Worm (Caenorhabditis elegans): ENCODE data around the gene ent-5.

Gene ent-5

ce11 chrX:4649097-4649496 is at the start of gene ent-5:
Gene ent-5, minus strand, starts transcription at chrX:4649197.
- TF ChIP-seq him-1 (tag; optimal IDR thresholded peaks at IDR 0.05) (no peak), dao-5 (tag; optimal IDR thresholded peaks at IDR 0.05) (no peak), W03F9.2 (tag; optimal IDR thresholded peaks at IDR 0.05) (no peak)

DNA sequence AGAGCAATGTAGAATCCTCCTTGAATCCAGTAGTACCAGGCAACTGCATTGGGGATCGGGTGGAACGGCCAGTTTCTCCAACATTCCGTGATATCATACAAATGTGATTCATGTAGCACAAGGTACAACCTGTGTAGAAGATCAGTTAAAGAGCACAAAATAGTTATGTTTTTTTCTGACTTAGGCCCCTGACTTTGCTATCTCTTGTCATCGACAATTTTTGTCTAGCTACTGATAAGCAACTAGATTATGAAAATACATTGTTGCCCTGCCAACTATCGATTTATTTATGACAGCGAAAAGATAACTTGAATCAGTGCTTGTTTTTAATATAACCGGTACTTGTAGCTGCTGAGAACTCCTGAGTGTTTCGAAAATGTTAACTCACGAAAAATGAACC is 49.3 kb upstream of the ent-5 start:
- TF ChIP-seq W03F9.2 (tag; optimal IDR thresholded peaks at IDR 0.05): no peak

DNA sequence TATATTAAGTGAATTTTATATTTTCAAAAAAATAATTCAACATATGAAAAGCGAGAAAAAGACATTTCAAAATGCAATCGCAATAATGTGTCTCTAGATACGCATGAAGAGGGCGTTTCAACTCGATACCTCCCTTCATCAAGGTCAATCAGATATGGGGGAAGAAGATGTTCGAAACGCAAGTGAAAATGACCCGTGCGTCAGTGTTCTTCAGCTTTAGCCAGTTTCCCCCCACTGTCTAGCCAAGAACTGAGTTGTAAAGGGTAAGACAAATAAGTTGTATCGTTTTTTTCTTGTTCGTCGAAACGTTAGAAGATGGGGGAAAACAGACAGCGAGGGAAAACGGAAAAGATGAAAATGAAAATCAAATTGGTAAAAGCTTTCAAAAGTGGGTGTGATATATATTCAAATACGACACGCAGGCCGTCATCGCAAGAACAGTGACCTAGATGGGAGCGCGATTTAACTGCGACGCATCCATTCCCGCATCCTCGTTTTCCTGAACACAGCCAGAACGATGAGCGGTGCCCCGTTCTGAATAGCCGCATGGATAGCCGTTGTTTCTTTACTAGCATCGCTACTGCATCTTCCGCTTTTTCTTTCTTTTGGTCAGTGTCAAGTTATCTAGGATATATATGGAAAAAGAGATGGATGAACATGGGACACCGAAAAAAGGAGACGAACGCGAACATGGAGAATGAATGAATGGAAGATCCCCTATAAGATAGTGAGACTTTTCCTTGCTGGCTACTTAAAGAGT is 45.8 kb upstream of the ent-5 start:
- TF ChIP-seq dao-5 (tag; optimal IDR thresholded peaks at IDR 0.05) (no peak), him-1 (tag; optimal IDR thresholded peaks at IDR 0.05) (no peak), W03F9.2 (tag; optimal IDR thresholded peaks at IDR 0.05) (no peak)

- no peak for TF ChIP-seq W03F9.2 (tag; optimal IDR thresholded peaks at IDR 0.05)
- no peak for TF ChIP-seq him-1 (tag; optimal IDR thresholded peaks at IDR 0.05)
These were observed 42.3 kb upstream of the ent-5 start, which contains the start of gene K02G10.5 for ce11 chrX:4691148-4691773. Gene K02G10.5, minus strand, starts transcription at chrX:4691198.

- TF ChIP-seq W03F9.2 (tag; optimal IDR thresholded peaks at IDR 0.05) (no peak), dao-5 (tag; optimal IDR thresholded peaks at IDR 0.05) (no peak), him-1 (tag; optimal IDR thresholded peaks at IDR 0.05) (no peak)
These were observed 36.6 kb upstream of the ent-5 start for ce11 chrX:4685579-4685978.

ce11 chrX:4682616-4683015 is 33.6 kb upstream of the ent-5 start, which contains the start of gene K02G10.15:
Gene K02G10.15, minus strand, starts transcription at chrX:4682716.
- TF ChIP-seq him-1 (tag; optimal IDR thresholded peaks at IDR 0.05) (no peak), W03F9.2 (tag; optimal IDR thresholded peaks at IDR 0.05) (no peak), dao-5 (tag; optimal IDR thresholded peaks at IDR 0.05) (no peak)

DNA sequence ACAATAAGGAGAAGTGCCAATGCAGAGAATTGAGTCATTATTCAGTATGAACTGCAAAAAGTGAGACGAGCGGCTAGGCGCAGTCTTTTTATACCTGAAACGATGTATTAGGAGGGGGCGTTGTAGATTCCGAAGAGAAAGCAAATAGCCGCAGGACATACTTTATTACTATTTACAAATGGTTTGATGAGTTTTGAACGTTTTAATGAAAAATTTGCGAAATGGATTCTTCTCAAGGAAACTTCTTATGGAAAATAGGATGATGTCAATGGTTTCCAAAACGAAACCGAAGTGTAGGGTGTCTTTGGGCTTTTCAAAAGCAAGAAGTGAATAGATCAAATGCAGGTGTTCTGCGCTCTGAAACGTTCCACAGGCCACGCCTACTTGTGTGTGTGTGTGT is 29.0 kb upstream of the ent-5 start, which contains the start of gene flp-11:
Gene flp-11 (minus strand): TSS at position 101 of the 400 bp plus-strand sequence.
- TF ChIP-seq W03F9.2 (tag; optimal IDR thresholded peaks at IDR 0.05): no peak
- TF ChIP-seq him-1 (tag; optimal IDR thresholded peaks at IDR 0.05): no peak
- TF ChIP-seq dao-5 (tag; optimal IDR thresholded peaks at IDR 0.05): no peak

DNA sequence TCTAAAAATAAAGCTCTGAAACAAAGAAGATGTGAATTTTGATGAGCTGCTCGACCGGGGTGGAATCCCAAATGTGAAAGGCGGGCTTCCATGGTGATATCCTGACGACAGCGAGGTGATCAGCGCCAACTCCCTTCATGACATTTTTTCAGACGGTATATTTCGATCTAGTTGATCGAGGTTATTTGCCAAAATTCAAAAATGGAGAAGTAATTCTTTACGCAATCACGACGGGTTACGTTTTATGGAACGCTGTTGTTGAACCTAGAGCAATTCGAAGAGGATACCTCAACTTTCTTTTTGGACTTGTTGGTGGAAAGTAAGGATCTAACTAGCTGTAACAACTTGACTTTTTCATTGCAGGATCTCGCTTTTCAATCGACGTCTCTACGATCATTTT is 27.7 kb upstream of the ent-5 start:
- no peak for TF ChIP-seq dao-5 (tag; optimal IDR thresholded peaks at IDR 0.05)
- TF ChIP-seq him-1 (tag; optimal IDR thresholded peaks at IDR 0.05): no peak
- no peak for TF ChIP-seq W03F9.2 (tag; optimal IDR thresholded peaks at IDR 0.05)

- no peak for TF ChIP-seq W03F9.2 (tag; optimal IDR thresholded peaks at IDR 0.05)
- TF ChIP-seq dao-5 (tag; optimal IDR thresholded peaks at IDR 0.05): no peak
- TF ChIP-seq him-1 (tag; optimal IDR thresholded peaks at IDR 0.05): no peak
These were observed 24.3 kb upstream of the ent-5 start, which contains the start of gene tmem-135 for ce11 chrX:4673165-4673756. Gene tmem-135, plus strand, starts transcription at chrX:4673706.

DNA sequence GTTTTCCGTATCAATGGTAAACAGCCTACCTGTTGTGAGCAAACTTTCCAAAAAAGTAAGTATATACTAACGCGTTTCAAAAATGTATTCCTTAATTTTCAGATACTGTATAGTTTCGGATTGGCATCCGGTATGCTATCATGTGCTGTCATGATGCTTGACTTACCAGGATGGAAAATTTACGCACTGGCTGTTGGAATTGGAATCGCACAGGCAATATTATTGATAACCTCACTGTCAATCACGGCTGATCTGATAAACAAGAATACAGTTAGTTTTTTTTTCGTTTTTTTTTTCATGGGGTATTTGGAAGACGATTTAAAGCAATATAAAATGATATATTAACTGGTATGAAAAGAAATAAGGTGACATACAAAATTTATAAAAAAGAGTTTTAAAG is 22.8 kb upstream of the ent-5 start:
- no peak for TF ChIP-seq dao-5 (tag; optimal IDR thresholded peaks at IDR 0.05)
- no peak for TF ChIP-seq W03F9.2 (tag; optimal IDR thresholded peaks at IDR 0.05)
- no peak for TF ChIP-seq him-1 (tag; optimal IDR thresholded peaks at IDR 0.05)

ce11 chrX:4667788-4668187 is 18.8 kb upstream of the ent-5 start, which contains the start of gene mfsd-12:
Gene mfsd-12, plus strand, starts transcription at chrX:4668088.
- no peak for TF ChIP-seq him-1 (tag; optimal IDR thresholded peaks at IDR 0.05)
- no peak for TF ChIP-seq W03F9.2 (tag; optimal IDR thresholded peaks at IDR 0.05)
- no peak for TF ChIP-seq dao-5 (tag; optimal IDR thresholded peaks at IDR 0.05)

DNA sequence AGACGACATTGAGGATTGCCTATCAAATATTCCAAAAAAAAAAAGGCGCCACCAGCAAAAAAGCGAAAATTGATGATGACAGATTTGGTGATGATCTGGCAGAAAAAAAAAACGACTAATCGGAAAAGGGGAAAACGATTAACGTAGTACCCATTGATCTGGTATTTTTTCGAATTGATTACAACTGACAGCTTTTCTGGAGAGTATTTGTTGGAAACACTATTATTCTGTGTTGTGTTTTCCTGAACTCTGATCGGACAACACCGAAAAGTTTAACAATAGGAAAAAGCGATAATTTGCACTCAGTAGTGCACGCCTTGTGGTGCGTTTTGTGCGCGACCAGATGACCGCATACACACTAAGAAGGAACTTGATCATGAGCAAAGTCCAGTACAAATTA is 15.7 kb upstream of the ent-5 start:
- TF ChIP-seq W03F9.2 (tag; optimal IDR thresholded peaks at IDR 0.05) (no peak), dao-5 (tag; optimal IDR thresholded peaks at IDR 0.05) (no peak), him-1 (tag; optimal IDR thresholded peaks at IDR 0.05) (no peak)

DNA sequence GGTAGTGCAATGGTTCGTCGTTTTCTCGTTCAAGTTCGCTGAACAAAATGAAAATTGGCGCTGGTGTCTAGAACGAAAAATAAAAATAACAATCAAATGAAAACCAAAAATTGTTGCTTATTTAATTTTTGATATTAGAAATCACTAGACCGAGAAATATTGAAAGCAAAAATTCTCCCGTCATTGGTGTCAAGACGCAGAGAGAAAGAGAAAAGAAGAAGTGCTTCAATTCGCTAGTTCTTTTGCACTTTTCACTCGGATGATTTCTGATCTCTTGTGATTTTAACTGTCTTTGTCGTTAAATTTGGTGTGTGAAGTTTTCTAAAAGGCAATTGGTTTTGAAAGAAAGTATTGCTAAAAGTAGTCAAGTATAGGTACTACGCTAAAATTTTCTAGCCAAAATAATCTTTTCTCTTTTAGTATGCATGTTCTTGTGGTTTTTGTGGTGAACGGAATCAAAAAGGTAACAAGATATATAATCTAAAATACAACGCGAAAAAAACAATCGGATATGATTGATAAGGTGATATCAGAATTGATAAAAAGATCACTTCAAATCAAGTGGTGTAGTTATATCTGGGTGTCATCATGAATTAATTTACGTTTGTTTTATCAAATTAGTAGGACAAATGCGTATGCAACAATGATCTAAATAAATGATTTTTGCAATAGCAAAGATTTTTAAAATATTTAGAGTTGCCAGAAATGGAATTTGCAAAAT is 14.1 kb upstream of the ent-5 start:
- TF ChIP-seq W03F9.2 (tag; optimal IDR thresholded peaks at IDR 0.05) (no peak), dao-5 (tag; optimal IDR thresholded peaks at IDR 0.05) (no peak), him-1 (tag; optimal IDR thresholded peaks at IDR 0.05) (no peak)

All from whole organism, L4/young adult.